Worm (Caenorhabditis elegans): Measurements from ENCODE around the gene tyr-1.

Gene tyr-1

ce11 chrIII:7878852-7879329 lies 5.3 kb downstream of the tyr-1 start, which contains the start of gene sup-18:
Gene sup-18 (minus strand): TSS chrIII:7878902.
- no peak for TF ChIP-seq aly-1 (tag; optimal IDR thresholded peaks at IDR 0.05)
- no peak for TF ChIP-seq hnd-1 (tag; optimal IDR thresholded peaks at IDR 0.05)
- no peak for TF ChIP-seq ets-7 (tag; optimal IDR thresholded peaks at IDR 0.05)
- TF ChIP-seq flt-1 (GFP tag; IDR thresholded peaks at IDR 0.05): no peak
- no peak for TF ChIP-seq hmg-4 (GFP tag; optimal IDR thresholded peaks at IDR 0.05)
- TF ChIP-seq ama-1 (optimal IDR thresholded peaks at IDR 0.05): no peak
- TF ChIP-seq F13C5.2 (tag; optimal IDR thresholded peaks at IDR 0.05): no peak
- TF ChIP-seq tra-4 (tag; optimal IDR thresholded peaks at IDR 0.05): no peak
- no peak for TF ChIP-seq ceh-13 (GFP tag; optimal IDR thresholded peaks at IDR 0.05)
- no peak for TF ChIP-seq pes-1 (GFP tag; IDR thresholded peaks at IDR 0.05)
- TF ChIP-seq tbx-37 (GFP tag; conservative IDR thresholded peaks at IDR 0.05): no peak
- no peak for TF ChIP-seq tbx-11 (GFP tag; IDR thresholded peaks at IDR 0.05)
- TF ChIP-seq scrt-1 (GFP tag; IDR thresholded peaks at IDR 0.05): no peak
- TF ChIP-seq hmbx-1 (tag; optimal IDR thresholded peaks at IDR 0.05): no peak
- no peak for TF ChIP-seq B0310.2 (tag; optimal IDR thresholded peaks at IDR 0.05)
- no peak for TF ChIP-seq sea-1 (GFP tag; conservative IDR thresholded peaks at IDR 0.05)
- no peak for TF ChIP-seq ceh-36 (tag; optimal IDR thresholded peaks at IDR 0.05)

ce11 chrIII:7880132-7880715 lies 6.6 kb downstream of the tyr-1 start:
- no peak for TF ChIP-seq F13C5.2 (tag; optimal IDR thresholded peaks at IDR 0.05)
- no peak for TF ChIP-seq pes-1 (GFP tag; IDR thresholded peaks at IDR 0.05)
- TF ChIP-seq tbx-37 (GFP tag; conservative IDR thresholded peaks at IDR 0.05): no peak
- no peak for TF ChIP-seq tra-4 (tag; optimal IDR thresholded peaks at IDR 0.05)
- no peak for TF ChIP-seq aly-1 (tag; optimal IDR thresholded peaks at IDR 0.05)
- TF ChIP-seq ceh-13 (GFP tag; optimal IDR thresholded peaks at IDR 0.05): no peak
- no peak for TF ChIP-seq hmbx-1 (tag; optimal IDR thresholded peaks at IDR 0.05)
- TF ChIP-seq tbx-11 (GFP tag; IDR thresholded peaks at IDR 0.05): no peak
- no peak for TF ChIP-seq hnd-1 (tag; optimal IDR thresholded peaks at IDR 0.05)
- no peak for TF ChIP-seq sea-1 (GFP tag; conservative IDR thresholded peaks at IDR 0.05)
- TF ChIP-seq hmg-4 (GFP tag; optimal IDR thresholded peaks at IDR 0.05): no peak

ce11 chrIII:7882900-7883299 lies 9.3 kb downstream of the tyr-1 start, which contains the start of gene ZK688.9:
Gene ZK688.9 (minus strand): TSS chrIII:7883000.
- TF ChIP-seq scrt-1 (GFP tag; IDR thresholded peaks at IDR 0.05): no peak
- no peak for TF ChIP-seq ceh-36 (tag; optimal IDR thresholded peaks at IDR 0.05)
- TF ChIP-seq tbx-11 (GFP tag; IDR thresholded peaks at IDR 0.05): no peak
- no peak for TF ChIP-seq B0310.2 (tag; optimal IDR thresholded peaks at IDR 0.05)
- no peak for TF ChIP-seq flt-1 (GFP tag; IDR thresholded peaks at IDR 0.05)
- no peak for TF ChIP-seq tbx-37 (GFP tag; conservative IDR thresholded peaks at IDR 0.05)
- no peak for TF ChIP-seq ceh-13 (GFP tag; optimal IDR thresholded peaks at IDR 0.05)
- no peak for TF ChIP-seq sea-1 (GFP tag; conservative IDR thresholded peaks at IDR 0.05)

ce11 chrIII:7884863-7885262 lies 11.3 kb downstream of the tyr-1 start, which contains the start of gene ZK688.11:
Gene ZK688.11 (minus strand): TSS chrIII:7884963.
- TF ChIP-seq pes-1 (GFP tag; IDR thresholded peaks at IDR 0.05) (no peak), tra-4 (tag; optimal IDR thresholded peaks at IDR 0.05) (no peak), tbx-11 (GFP tag; IDR thresholded peaks at IDR 0.05) (no peak), hmg-4 (GFP tag; optimal IDR thresholded peaks at IDR 0.05) (no peak)

ce11 chrIII:7889036-7889435 lies 15.5 kb downstream of the tyr-1 start:
- TF ChIP-seq ceh-36 (tag; optimal IDR thresholded peaks at IDR 0.05) (no peak), flt-1 (GFP tag; IDR thresholded peaks at IDR 0.05) (no peak), ama-1 (optimal IDR thresholded peaks at IDR 0.05) (no peak), aly-1 (tag; optimal IDR thresholded peaks at IDR 0.05) (no peak), hmbx-1 (tag; optimal IDR thresholded peaks at IDR 0.05) (no peak), scrt-1 (GFP tag; IDR thresholded peaks at IDR 0.05) (no peak), pes-1 (GFP tag; IDR thresholded peaks at IDR 0.05) (no peak), tra-4 (tag; optimal IDR thresholded peaks at IDR 0.05) (no peak), B0310.2 (tag; optimal IDR thresholded peaks at IDR 0.05) (no peak), hnd-1 (tag; optimal IDR thresholded peaks at IDR 0.05) (no peak), F13C5.2 (tag; optimal IDR thresholded peaks at IDR 0.05) (no peak), tbx-11 (GFP tag; IDR thresholded peaks at IDR 0.05) (no peak), tbx-37 (GFP tag; conservative IDR thresholded peaks at IDR 0.05) (no peak), ets-7 (tag; optimal IDR thresholded peaks at IDR 0.05) (no peak), hmg-4 (GFP tag; optimal IDR thresholded peaks at IDR 0.05) (no peak), ceh-13 (GFP tag; optimal IDR thresholded peaks at IDR 0.05) (no peak), sea-1 (GFP tag; conservative IDR thresholded peaks at IDR 0.05) (no peak)

- TF ChIP-seq F13C5.2 (tag; optimal IDR thresholded peaks at IDR 0.05) (peak; percentile 10), tra-4 (tag; optimal IDR thresholded peaks at IDR 0.05) (no peak), hnd-1 (tag; optimal IDR thresholded peaks at IDR 0.05) (no peak), ceh-36 (tag; optimal IDR thresholded peaks at IDR 0.05) (no peak), sea-1 (GFP tag; conservative IDR thresholded peaks at IDR 0.05) (peak; percentile 58; the same call in 1 of the 2 replicates)
Observed at ce11 chrIII:7891573-7892306, 18.2 kb downstream of the tyr-1 start, which contains the start of the genes ZK688.5 and fahd-1. Gene ZK688.5 (minus strand): TSS chrIII:7891623. Gene fahd-1 (plus strand): TSS chrIII:7892256.

ce11 chrIII:7892333-7892732 lies 18.8 kb downstream of the tyr-1 start:
- TF ChIP-seq hmg-4 (GFP tag; optimal IDR thresholded peaks at IDR 0.05) (no peak), hmbx-1 (tag; optimal IDR thresholded peaks at IDR 0.05) (no peak), ama-1 (optimal IDR thresholded peaks at IDR 0.05) (no peak), tbx-37 (GFP tag; conservative IDR thresholded peaks at IDR 0.05) (no peak), ceh-36 (tag; optimal IDR thresholded peaks at IDR 0.05) (no peak), hnd-1 (tag; optimal IDR thresholded peaks at IDR 0.05) (no peak), tbx-11 (GFP tag; IDR thresholded peaks at IDR 0.05) (no peak), B0310.2 (tag; optimal IDR thresholded peaks at IDR 0.05) (no peak), pes-1 (GFP tag; IDR thresholded peaks at IDR 0.05) (no peak), flt-1 (GFP tag; IDR thresholded peaks at IDR 0.05) (no peak), ceh-13 (GFP tag; optimal IDR thresholded peaks at IDR 0.05) (no peak), F13C5.2 (tag; optimal IDR thresholded peaks at IDR 0.05) (no peak), sea-1 (GFP tag; conservative IDR thresholded peaks at IDR 0.05) (no peak), tra-4 (tag; optimal IDR thresholded peaks at IDR 0.05) (no peak), aly-1 (tag; optimal IDR thresholded peaks at IDR 0.05) (no peak)
